Fruit fly (Drosophila melanogaster) whole organism, embryonic: ENCODE results near the gene ATPsynC.

Experiments used
- Abd-B ChIP-seq: fragments of 200-800 bp; sonication (Bioruptor generic); optimal IDR thresholded peaks from 2 replicates; lab custom pipeline; 2018; ENCODE audit warnings: missing biosample characterization, mild to moderate bottlenecking, missing genetic modification characterization, moderate library complexity
- Asciz ChIP-seq: fragments of 200-800 bp; sonication (Bioruptor generic); optimal IDR thresholded peaks from 2 replicates; lab custom pipeline; 2017; ENCODE audit warnings: missing biosample characterization, mild to moderate bottlenecking, missing genetic modification characterization, missing genetic modification reagents
- CG10654 ChIP-seq: fragments of 200-800 bp; sonication (Bioruptor generic); optimal IDR thresholded peaks from 2 replicates; lab custom pipeline; 2016; ENCODE audit warnings: missing biosample characterization, missing genetic modification characterization
- CG10959 ChIP-seq: fragments of 200-800 bp; sonication (Bioruptor generic); IDR thresholded peaks from 2 replicates; pipeline ENCODE4 v1.3.6; 2022; ENCODE audit warnings: missing biosample characterization, missing genetic modification characterization
- CG11247 ChIP-seq: fragments of 200-800 bp; sonication (Bioruptor generic); IDR thresholded peaks from 2 replicates; pipeline ENCODE4 v1.3.6; 2022; ENCODE audit warnings: missing biosample characterization, missing genetic modification characterization
- CG11723 ChIP-seq: fragments of 200-800 bp; sonication (Bioruptor generic); optimal IDR thresholded peaks from 2 replicates; lab custom pipeline; 2017; ENCODE audit warnings: missing biosample characterization, mild to moderate bottlenecking, missing genetic modification characterization
- CG1233 ChIP-seq: fragments of 200-800 bp; sonication (Bioruptor generic); optimal IDR thresholded peaks from 4 replicates; lab custom pipeline; 2018; ENCODE audit warnings: missing biosample characterization, mild to moderate bottlenecking, missing genetic modification characterization
- CG1602 ChIP-seq: fragments of 200-800 bp; sonication (Bioruptor generic); optimal IDR thresholded peaks from 3 replicates; lab custom pipeline; 2016; ENCODE audit warnings: missing biosample characterization, missing genetic modification characterization
- CG16779 ChIP-seq: fragments of 200-800 bp; sonication (Bioruptor generic); IDR thresholded peaks from 2 replicates; pipeline ENCODE4 v1.3.6; 2022; ENCODE audit warnings: missing biosample characterization, missing genetic modification characterization
- CG17186 ChIP-seq: fragments of 200-800 bp; sonication (Bioruptor generic); optimal IDR thresholded peaks from 3 replicates; lab custom pipeline; 2017; ENCODE audit warnings: missing biosample characterization, missing genetic modification reagents, missing genetic modification characterization
- CG1792 ChIP-seq: fragments of 200-800 bp; sonication (Bioruptor generic); optimal IDR thresholded peaks from 2 replicates; lab custom pipeline; 2016; ENCODE audit warnings: missing biosample characterization, missing genetic modification characterization
- CG2678 ChIP-seq: fragments of 200-800 bp; sonication (Bioruptor generic); optimal IDR thresholded peaks from 3 replicates; lab custom pipeline; 2019; ENCODE audit warnings: missing biosample characterization, mild to moderate bottlenecking, missing genetic modification characterization, moderate library complexity
- CG33557 ChIP-seq: fragments of 200-800 bp; sonication (Bioruptor generic); optimal IDR thresholded peaks from 2 replicates; lab custom pipeline; 2019; ENCODE audit warnings: missing biosample characterization, mild to moderate bottlenecking, missing genetic modification characterization, moderate library complexity
- CG6689 ChIP-seq: fragments of 200-800 bp; sonication (Bioruptor generic); IDR thresholded peaks from 2 replicates; pipeline ENCODE4 v1.3.6; 2022; ENCODE audit warnings: missing biosample characterization, missing genetic modification characterization
- CG7745 ChIP-seq: fragments of 200-800 bp; sonication (Bioruptor generic); optimal IDR thresholded peaks from 2 replicates; lab custom pipeline; 2018; ENCODE audit warnings: missing biosample characterization, mild to moderate bottlenecking, missing genetic modification characterization, moderate library complexity
- CG8089 ChIP-seq: fragments of 200-800 bp; sonication (Bioruptor generic); optimal IDR thresholded peaks from 3 replicates; lab custom pipeline; 2016; ENCODE audit warnings: missing biosample characterization, missing genetic modification characterization
- CG9609 ChIP-seq: fragments of 200-800 bp; sonication (Bioruptor generic); optimal IDR thresholded peaks from 3 replicates; lab custom pipeline; 2016; ENCODE audit warnings: missing biosample characterization, missing genetic modification characterization
- CTCF ChIP-seq: fragments of 200-800 bp; sonication (Bioruptor generic); optimal IDR thresholded peaks from 2 replicates; lab custom pipeline; 2017; ENCODE audit warnings: missing biosample characterization, mild to moderate bottlenecking, missing genetic modification characterization, moderate library complexity
- Dp ChIP-seq: fragments of 200-800 bp; sonication (Bioruptor generic); optimal IDR thresholded peaks from 2 replicates; lab custom pipeline; 2018; ENCODE audit warnings: missing biosample characterization, mild to moderate bottlenecking, missing genetic modification characterization, moderate library complexity
- Drgx ChIP-seq: fragments of 200-800 bp; sonication (Bioruptor generic); IDR thresholded peaks from 2 replicates; pipeline ENCODE4 v1.3.6; 2022; ENCODE audit warnings: missing biosample characterization, missing genetic modification characterization
- Fer2 ChIP-seq: fragments of 200-800 bp; sonication (Bioruptor generic); optimal IDR thresholded peaks from 2 replicates; lab custom pipeline; 2018; ENCODE audit warnings: missing biosample characterization, mild to moderate bottlenecking, missing genetic modification characterization, moderate library complexity
- Hr78 ChIP-seq, 2 experiments: fragments of 200-800 bp in 1 of 2; fragments of >200 bp in 1 of 2; sonication (Bioruptor generic) in 1 of 2; optimal IDR thresholded peaks; 2 replicates each; lab custom pipeline; 2017 to 2019; ENCODE audit warnings: missing biosample characterization in 2 of 2, missing genetic modification characterization in 2 of 2, mild to moderate bottlenecking in 1 of 2, moderate library complexity in 1 of 2
- MBD-R2 ChIP-seq: fragments of 200-800 bp; sonication (Bioruptor generic); IDR thresholded peaks from 2 replicates; pipeline ENCODE4 v1.3.6; 2022; ENCODE audit warnings: missing biosample characterization, missing genetic modification characterization
- Mrtf ChIP-seq: fragments of 200-800 bp; sonication (Bioruptor generic); IDR thresholded peaks from 3 replicates; pipeline ENCODE4 v1.3.6; 2022; ENCODE audit warnings: missing biosample characterization, missing genetic modification characterization
- Nf-YC ChIP-seq: fragments of 200-800 bp; optimal IDR thresholded peaks from 3 replicates; lab custom pipeline; 2019; ENCODE audit warnings: missing biosample characterization, mild to moderate bottlenecking, missing genetic modification characterization, moderate library complexity
- NfI ChIP-seq: fragments of 200-800 bp; sonication (Bioruptor generic); optimal IDR thresholded peaks from 3 replicates; lab custom pipeline; 2018; ENCODE audit warnings: missing biosample characterization, mild to moderate bottlenecking, missing genetic modification characterization, moderate library complexity
- Six4 ChIP-seq: fragments of 200-800 bp; sonication (Bioruptor generic); optimal IDR thresholded peaks from 2 replicates; lab custom pipeline; 2016; ENCODE audit warnings: missing biosample characterization, missing genetic modification characterization
- YL-1 ChIP-seq: fragments of 200-800 bp; sonication (Bioruptor generic); optimal IDR thresholded peaks from 3 replicates; lab custom pipeline; 2017; ENCODE audit warnings: missing biosample characterization, mild to moderate bottlenecking, missing genetic modification characterization
- ato ChIP-seq: fragments of 200-800 bp; sonication (Bioruptor generic); IDR thresholded peaks from 2 replicates; pipeline ENCODE4 v1.3.6; 2022; ENCODE audit warnings: missing biosample characterization, missing genetic modification characterization; ENCODE audit not compliant: partially characterized antibody
- br ChIP-seq: fragments of >200 bp; optimal IDR thresholded peaks from 2 replicates; lab custom pipeline; 2017
- caup ChIP-seq: fragments of 200-800 bp; sonication (Bioruptor generic); optimal IDR thresholded peaks from 3 replicates; lab custom pipeline; 2017; ENCODE audit warnings: missing biosample characterization, mild to moderate bottlenecking, missing genetic modification characterization, moderate library complexity; ENCODE audit not compliant: severe bottlenecking
- chm ChIP-seq: fragments of 200-800 bp; sonication (Bioruptor generic); IDR thresholded peaks from 2 replicates; pipeline ENCODE4 v1.3.6; 2022; ENCODE audit warnings: missing biosample characterization, missing genetic modification characterization
- croc ChIP-seq: fragments of 200-800 bp; sonication (Bioruptor generic); conservative IDR thresholded peaks from 3 replicates; pipeline ENCODE4 v1.3.6; 2022; ENCODE audit warnings: missing biosample characterization, missing genetic modification characterization
- crol ChIP-seq: fragments of 200-800 bp; sonication (Bioruptor generic); IDR thresholded peaks from 2 replicates; pipeline ENCODE4 v1.3.6; 2022; ENCODE audit warnings: missing biosample characterization, missing genetic modification characterization
- dati ChIP-seq: fragments of 200-800 bp; sonication (Bioruptor generic); IDR thresholded peaks from 2 replicates; pipeline ENCODE4 v1.3.6; 2022; ENCODE audit warnings: missing biosample characterization, missing genetic modification characterization
- dpn ChIP-seq, 2 experiments: fragments of 200-800 bp; sonication (Bioruptor generic); optimal IDR thresholded peaks; 3 replicates each; lab custom pipeline; 2016; ENCODE audit warnings: missing biosample characterization in 2 of 2, missing genetic modification characterization in 2 of 2
- ewg ChIP-seq: fragments of 200-800 bp; sonication (Bioruptor generic); optimal IDR thresholded peaks from 3 replicates; lab custom pipeline; 2017; ENCODE audit warnings: mild to moderate bottlenecking, missing biosample characterization, missing genetic modification reagents, missing genetic modification characterization
- gcm ChIP-seq: fragments of 200-800 bp; sonication (Bioruptor generic); optimal IDR thresholded peaks from 2 replicates; lab custom pipeline; 2019; ENCODE audit warnings: missing biosample characterization, mild to moderate bottlenecking, missing genetic modification characterization, moderate library complexity
- gsb ChIP-seq: fragments of 200-800 bp; sonication (Bioruptor generic); IDR thresholded peaks from 2 replicates; pipeline ENCODE4 v1.3.6; 2022; ENCODE audit warnings: missing biosample characterization, missing genetic modification characterization
- gt ChIP-seq: fragments of 200-800 bp; sonication (Bioruptor generic); IDR thresholded peaks from 2 replicates; pipeline ENCODE4 v1.3.6; 2022; ENCODE audit warnings: missing biosample characterization, missing genetic modification characterization
- hth ChIP-seq: fragments of >200 bp; optimal IDR thresholded peaks from 2 replicates; lab custom pipeline; 2017; ENCODE audit warnings: inconsistent platforms
- ken ChIP-seq: fragments of 200-800 bp; sonication (Bioruptor generic); IDR thresholded peaks from 3 replicates; pipeline ENCODE4 v1.3.6; 2022; ENCODE audit warnings: missing biosample characterization, missing genetic modification characterization
- klu ChIP-seq: fragments of 200-800 bp; sonication (Bioruptor generic); IDR thresholded peaks from 2 replicates; pipeline ENCODE4 v1.3.6; 2022; ENCODE audit warnings: missing biosample characterization, missing genetic modification characterization
- pb ChIP-seq: fragments of 200-800 bp; sonication (Bioruptor generic); optimal IDR thresholded peaks from 3 replicates; lab custom pipeline; 2016; ENCODE audit warnings: missing biosample characterization, missing genetic modification characterization
- prd ChIP-seq, 3 experiments: fragments of >200 bp in 2 of 3; fragments of 200-800 bp in 1 of 3; sonication (Bioruptor generic) in 1 of 3; optimal IDR thresholded peaks in 2 of 3; IDR thresholded peaks in 1 of 3; 2 replicates in 2 of 3; 3 replicates in 1 of 3; pipeline versions ENCODE4 v1.3.6 to Lab custom; 2017 to 2022; ENCODE audit warnings: missing biosample characterization in 1 of 3, missing genetic modification characterization in 1 of 3
- schlank ChIP-seq: fragments of 200-800 bp; sonication (Bioruptor generic); optimal IDR thresholded peaks from 2 replicates; lab custom pipeline; 2018; ENCODE audit warnings: missing biosample characterization, mild to moderate bottlenecking, missing genetic modification characterization
- ssp ChIP-seq: fragments of 200-800 bp; sonication (Bioruptor generic); IDR thresholded peaks from 2 replicates; pipeline ENCODE4 v1.3.6; 2022; ENCODE audit warnings: missing biosample characterization, missing genetic modification characterization
- tap ChIP-seq: fragments of 200-800 bp; optimal IDR thresholded peaks from 3 replicates; lab custom pipeline; 2019; ENCODE audit warnings: missing biosample characterization, mild to moderate bottlenecking, missing genetic modification characterization, moderate library complexity
- wdn ChIP-seq: fragments of 200-800 bp; sonication (Bioruptor generic); IDR thresholded peaks from 2 replicates; pipeline ENCODE4 v1.3.6; 2022; ENCODE audit warnings: missing biosample characterization, missing genetic modification characterization
- z ChIP-seq: fragments of 200-800 bp; sonication (Bioruptor generic); IDR thresholded peaks from 3 replicates; pipeline ENCODE4 v1.3.6; 2022; ENCODE audit warnings: missing biosample characterization, missing genetic modification characterization

The ATPsynC gene

DNA sequence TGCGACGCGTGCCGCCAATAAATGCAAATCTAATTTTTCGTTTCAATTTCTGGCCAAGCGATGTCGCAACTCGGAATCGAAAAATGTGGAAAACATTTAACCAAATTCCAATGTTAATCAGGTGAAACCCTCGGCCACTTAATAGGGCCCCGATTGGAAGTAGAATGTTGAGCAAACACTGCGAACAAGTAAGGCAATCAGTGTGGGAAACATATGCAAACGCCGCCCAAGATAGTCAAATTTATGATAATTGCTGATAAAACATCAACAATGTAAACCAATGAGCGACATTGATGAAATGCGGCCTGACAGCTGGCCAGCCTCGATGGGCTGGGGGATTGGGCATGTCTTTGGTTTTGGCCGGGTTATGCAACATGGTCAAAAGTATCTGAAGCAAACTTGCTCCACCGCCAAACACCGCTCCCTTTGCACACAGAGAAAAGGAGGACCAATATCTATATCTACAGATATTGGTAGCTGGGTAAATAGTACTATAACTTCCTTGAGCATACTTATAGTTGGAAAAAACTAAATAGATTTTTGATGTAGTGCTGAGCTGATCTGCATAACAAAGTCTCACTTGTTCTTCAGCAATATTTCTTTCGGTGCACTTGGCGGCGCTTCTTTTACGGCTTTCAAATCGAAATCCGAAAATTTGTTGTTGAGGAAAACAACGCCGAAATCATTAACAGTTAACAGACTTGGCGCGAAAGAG, 28.0 kb upstream of the ATPsynC start (continued):
- TF ChIP-seq Fer2 = no peak
- TF ChIP-seq CG17186 (GFP tag; lab: Kevin White, UChicago) = no peak
- no peak for TF ChIP-seq crol
- TF ChIP-seq ssp (GFP tag; lab: Robert Waterston, UW) = peak; percentile 70
- TF ChIP-seq CG11723 (GFP tag; lab: Kevin White, UChicago) = peak; percentile 71
- TF ChIP-seq Hr78 (GFP tag; optimal IDR thresholded peaks at IDR 0.05; lab: Kevin White, UChicago) = peak in 1 of 2 experiments; percentile 42
- TF ChIP-seq gsb (GFP tag; lab: Robert Waterston, UW) = 0 out of 2 replicates have a peak, but pooled peaks have one; percentile 37
- peak; percentile 57 for TF ChIP-seq CG1602 (GFP tag; lab: Kevin White, UChicago)
- TF ChIP-seq CG7745 (tag; lab: Kevin White, UChicago) = no peak
- peak; percentile 46 for TF ChIP-seq caup (GFP tag; lab: Kevin White, UChicago)
- TF ChIP-seq ken (GFP tag; lab: Robert Waterston, UW) = peak; percentile 71
- TF ChIP-seq CG6689 = peak; percentile 81
- TF ChIP-seq CG9609 = peak; percentile 52
- peak; percentile 57 to 74 for TF ChIP-seq dpn (GFP tag; optimal IDR thresholded peaks at IDR 0.05; lab: Kevin White, UChicago)
- TF ChIP-seq NfI = peak; percentile 46
- 0 out of 2 replicates have a peak, but pooled peaks have one; percentile 23 for TF ChIP-seq dati (GFP tag; lab: Robert Waterston, UW)
- TF ChIP-seq wdn = no peak
- peak; percentile 84 for TF ChIP-seq tap
- peak; percentile 57 for TF ChIP-seq Drgx
- no peak for TF ChIP-seq z (GFP tag; lab: Robert Waterston, UW)
- TF ChIP-seq Abd-B (GFP tag; lab: Kevin White, UChicago) = peak; percentile 76
- TF ChIP-seq schlank (tag; lab: Kevin White, UChicago) = no peak
- TF ChIP-seq croc (GFP tag; lab: Robert Waterston, UW) = peak; percentile 65; the same call in 2 of the 3 replicates
- peak; percentile 70 for TF ChIP-seq CG10654
- no peak for TF ChIP-seq YL-1
- TF ChIP-seq MBD-R2 (GFP tag; lab: Robert Waterston, UW) = no peak
- peak; percentile 88 for TF ChIP-seq CG2678 (tag; lab: Kevin White, UChicago)
- TF ChIP-seq Nf-YC (tag; lab: Kevin White, UChicago) = peak; percentile 57
- peak; percentile 65 for TF ChIP-seq CG1233 (GFP tag; lab: Kevin White, UChicago)
- peak; percentile 59 for TF ChIP-seq pb
- TF ChIP-seq CG16779 (GFP tag; lab: Robert Waterston, UW) = no peak
- no peak for TF ChIP-seq Dp (GFP tag; lab: Kevin White, UChicago)
- TF ChIP-seq ewg (GFP tag; lab: Kevin White, UChicago) = peak; percentile 51
- no peak for TF ChIP-seq prd (optimal IDR thresholded peaks at IDR 0.05; lab: Kevin White, UChicago)
- TF ChIP-seq prd (GFP tag; IDR thresholded peaks at IDR 0.05; lab: Robert Waterston, UW) = peak; percentile 79
- peak; percentile 66 for TF ChIP-seq chm (GFP tag; lab: Robert Waterston, UW)
- peak; percentile 30; the same call in 1 of the 2 replicates for TF ChIP-seq CG10959 (GFP tag; lab: Robert Waterston, UW)
- no peak for TF ChIP-seq hth (lab: Kevin White, UChicago)
- TF ChIP-seq CG11247 = peak; percentile 75
- peak; percentile 83 for TF ChIP-seq Mrtf (GFP tag; lab: Robert Waterston, UW)
- TF ChIP-seq gcm (GFP tag; lab: Kevin White, UChicago) = peak; percentile 56
- no peak for TF ChIP-seq ato
- no peak for TF ChIP-seq CG33557
- TF ChIP-seq CTCF (GFP tag; lab: Kevin White, UChicago) = peak; percentile 30
- TF ChIP-seq Six4 (GFP tag; lab: Kevin White, UChicago) = peak; percentile 71
- no peak for TF ChIP-seq br (lab: Kevin White, UChicago)
- TF ChIP-seq Asciz (GFP tag; lab: Kevin White, UChicago) = peak; percentile 62
- TF ChIP-seq CG8089 (GFP tag; lab: Kevin White, UChicago) = peak; percentile 40
- no peak for TF ChIP-seq CG1792 (GFP tag; lab: Kevin White, UChicago)
- peak; percentile 48; the same call in 1 of the 2 replicates for TF ChIP-seq gt (GFP tag; lab: Robert Waterston, UW)
- peak; percentile 16; the same call in 1 of the 2 replicates for TF ChIP-seq klu (GFP tag; lab: Robert Waterston, UW)
